Fruit fly (Drosophila melanogaster) whole organism, prepupa: Measurements from ENCODE around the gene mbm.
A peak's percentile ranks its signal among the peaks of the same experiment; 100 is the strongest.

Experiments
- CG10669 ChIP-seq: fragments of 200-800 bp; sonication (Bioruptor generic); optimal IDR thresholded peaks from 3 replicates; lab custom pipeline; 2018; ENCODE audit warnings: missing biosample characterization, mild to moderate bottlenecking, missing genetic modification characterization, moderate library complexity
- CG11762 ChIP-seq: fragments of 200-800 bp; sonication (Bioruptor generic); optimal IDR thresholded peaks from 3 replicates; lab custom pipeline; 2016; ENCODE audit warnings: missing biosample characterization, missing genetic modification characterization; ENCODE audit not compliant: insufficient read depth
- CG15336 ChIP-seq: fragments of 200-800 bp; sonication (Bioruptor generic); IDR thresholded peaks from 2 replicates; pipeline ENCODE4 v1.3.6; 2022; ENCODE audit warnings: missing biosample characterization, missing genetic modification characterization
- CG16779 ChIP-seq: fragments of 200-800 bp; sonication (Bioruptor generic); optimal IDR thresholded peaks from 3 replicates; lab custom pipeline; 2017; ENCODE audit warnings: missing biosample characterization, mild to moderate bottlenecking, missing genetic modification characterization
- CG3032 ChIP-seq: fragments of 200-800 bp; optimal IDR thresholded peaks from 2 replicates; lab custom pipeline; 2019; ENCODE audit warnings: missing biosample characterization, mild to moderate bottlenecking, missing genetic modification characterization, moderate library complexity
- CG31627 ChIP-seq: fragments of 200-800 bp; sonication (Bioruptor generic); optimal IDR thresholded peaks from 3 replicates; lab custom pipeline; 2016; ENCODE audit warnings: missing biosample characterization, missing genetic modification characterization
- CG32006 ChIP-seq: fragments of 200-800 bp; sonication (Bioruptor generic); optimal IDR thresholded peaks from 3 replicates; lab custom pipeline; 2017; ENCODE audit warnings: missing biosample characterization, mild to moderate bottlenecking, missing genetic modification characterization
- CG3919 ChIP-seq: fragments of 200-800 bp; sonication (Bioruptor generic); optimal IDR thresholded peaks from 3 replicates; lab custom pipeline; 2016; ENCODE audit warnings: missing biosample characterization, missing genetic modification characterization
- CG6163 ChIP-seq: fragments of 200-800 bp; sonication (Bioruptor generic); IDR thresholded peaks from 3 replicates; pipeline ENCODE4 v1.3.6; 2022; ENCODE audit warnings: missing biosample characterization, missing genetic modification characterization
- CG6792 ChIP-seq: fragments of 200-800 bp; sonication (Bioruptor generic); optimal IDR thresholded peaks from 3 replicates; lab custom pipeline; 2016; ENCODE audit warnings: missing biosample characterization, missing genetic modification characterization
- CG6854 ChIP-seq: fragments of 200-800 bp; sonication (Bioruptor generic); optimal IDR thresholded peaks from 2 replicates; lab custom pipeline; 2017; ENCODE audit warnings: missing biosample characterization, mild to moderate bottlenecking, missing genetic modification characterization
- CG7368 ChIP-seq: fragments of 200-800 bp; sonication (Bioruptor generic); optimal IDR thresholded peaks from 3 replicates; lab custom pipeline; 2016; ENCODE audit warnings: missing biosample characterization, missing genetic modification characterization
- CG8119 ChIP-seq: fragments of 200-800 bp; sonication (Bioruptor generic); IDR thresholded peaks from 3 replicates; pipeline ENCODE4 v1.3.6; 2022; ENCODE audit warnings: missing biosample characterization, missing genetic modification characterization
- CG8632 ChIP-seq: fragments of 200-800 bp; sonication (Bioruptor generic); optimal IDR thresholded peaks from 3 replicates; lab custom pipeline; 2016; ENCODE audit warnings: missing biosample characterization, missing genetic modification characterization
- Eip75B ChIP-seq: fragments of 200-800 bp; sonication (Bioruptor generic); optimal IDR thresholded peaks from 3 replicates; lab custom pipeline; 2016; ENCODE audit warnings: missing biosample characterization, missing genetic modification characterization
- Eip78C ChIP-seq: fragments of 200-800 bp; sonication (Bioruptor generic); peaks from one replicate; lab custom pipeline; 2016; ENCODE audit warnings: missing biosample characterization, missing genetic modification characterization
- Ets96B ChIP-seq: fragments of 200-800 bp; optimal IDR thresholded peaks from 2 replicates; lab custom pipeline; 2019; ENCODE audit warnings: missing biosample characterization, mild to moderate bottlenecking, missing genetic modification characterization, moderate library complexity
- Hr38 ChIP-seq: sonication (Bioruptor generic); optimal IDR thresholded peaks from 2 replicates; lab custom pipeline; 2016; ENCODE audit warnings: missing biosample characterization, missing genetic modification characterization
- Hr39 ChIP-seq: fragments of 200-800 bp; sonication (Bioruptor generic); optimal IDR thresholded peaks from 2 replicates; lab custom pipeline; 2016; ENCODE audit warnings: missing biosample characterization, missing genetic modification characterization
- Met ChIP-seq: fragments of 200-800 bp; sonication (Bioruptor generic); optimal IDR thresholded peaks from 3 replicates; lab custom pipeline; 2016; ENCODE audit warnings: missing biosample characterization, missing genetic modification characterization
- OdsH ChIP-seq: fragments of 200-800 bp; sonication (Bioruptor generic); optimal IDR thresholded peaks from 3 replicates; lab custom pipeline; 2016; ENCODE audit warnings: missing biosample characterization, missing genetic modification characterization
- Smox ChIP-seq: fragments of 200-800 bp; sonication (Bioruptor generic); optimal IDR thresholded peaks from 3 replicates; lab custom pipeline; 2016; ENCODE audit warnings: missing biosample characterization, missing genetic modification characterization
- Sox102F ChIP-seq: fragments of 200-800 bp; sonication (Bioruptor generic); optimal IDR thresholded peaks from 2 replicates; lab custom pipeline; 2016; ENCODE audit warnings: missing biosample characterization, mild to moderate bottlenecking, missing genetic modification characterization
- Sox14 ChIP-seq: fragments of 200-800 bp; sonication (Bioruptor generic); optimal IDR thresholded peaks from 3 replicates; lab custom pipeline; 2016; ENCODE audit warnings: missing biosample characterization, missing genetic modification characterization
- achi ChIP-seq: fragments of 200-800 bp; sonication (Bioruptor generic); optimal IDR thresholded peaks from 3 replicates; lab custom pipeline; 2016; ENCODE audit warnings: missing biosample characterization, missing genetic modification characterization
- acj6 ChIP-seq: fragments of 200-800 bp; sonication (Bioruptor generic); optimal IDR thresholded peaks from 3 replicates; lab custom pipeline; 2016; ENCODE audit warnings: missing biosample characterization, missing genetic modification characterization
- cyc ChIP-seq: fragments of 200-800 bp; sonication (Bioruptor generic); optimal IDR thresholded peaks from 3 replicates; lab custom pipeline; 2016; ENCODE audit warnings: missing biosample characterization, missing genetic modification characterization
- dsx ChIP-seq: fragments of 200-800 bp; optimal IDR thresholded peaks from 3 replicates; lab custom pipeline; 2019; ENCODE audit warnings: missing biosample characterization, mild to moderate bottlenecking, missing genetic modification characterization, moderate library complexity; ENCODE audit not compliant: poor library complexity, severe bottlenecking
- eg ChIP-seq: fragments of 200-800 bp; sonication (Bioruptor generic); IDR thresholded peaks from 3 replicates; pipeline ENCODE4 v1.3.6; 2022; ENCODE audit warnings: missing biosample characterization, missing genetic modification characterization
- esn ChIP-seq: fragments of 200-800 bp; sonication (Bioruptor generic); optimal IDR thresholded peaks from 2 replicates; lab custom pipeline; 2016; ENCODE audit warnings: missing biosample characterization, mild to moderate bottlenecking, missing genetic modification characterization, moderate library complexity
- fd59A ChIP-seq: fragments of 200-800 bp; sonication (Bioruptor generic); optimal IDR thresholded peaks from 2 replicates; lab custom pipeline; 2017; ENCODE audit warnings: missing biosample characterization, mild to moderate bottlenecking, missing genetic modification characterization, missing genetic modification reagents
- fd85E ChIP-seq: fragments of 200-800 bp; sonication (Bioruptor generic); optimal IDR thresholded peaks from 3 replicates; lab custom pipeline; 2016; ENCODE audit warnings: missing biosample characterization, missing genetic modification characterization
- fkh ChIP-seq: fragments of 200-800 bp; sonication (Bioruptor generic); optimal IDR thresholded peaks from 3 replicates; lab custom pipeline; 2017; ENCODE audit warnings: missing biosample characterization, mild to moderate bottlenecking, missing genetic modification characterization, moderate library complexity
- lz ChIP-seq: fragments of 200-800 bp; sonication (Bioruptor generic); optimal IDR thresholded peaks from 3 replicates; lab custom pipeline; 2016; ENCODE audit warnings: missing biosample characterization, missing genetic modification characterization
- pdm3 ChIP-seq: fragments of 200-800 bp; sonication (Bioruptor generic); optimal IDR thresholded peaks from 3 replicates; lab custom pipeline; 2016; ENCODE audit warnings: missing biosample characterization, missing genetic modification characterization
- salr ChIP-seq, 2 experiments: fragments of 200-800 bp; sonication (Bioruptor generic); optimal IDR thresholded peaks; 3 replicates each; lab custom pipeline; 2016 to 2018; ENCODE audit warnings: missing biosample characterization in 2 of 2, missing genetic modification characterization in 2 of 2, mild to moderate bottlenecking in 1 of 2
- spab ChIP-seq: fragments of 200-800 bp; sonication (Bioruptor generic); optimal IDR thresholded peaks from 2 replicates; lab custom pipeline; 2017; ENCODE audit warnings: missing biosample characterization, mild to moderate bottlenecking, missing genetic modification characterization, missing genetic modification reagents
- vri ChIP-seq: fragments of 200-800 bp; sonication (Bioruptor generic); optimal IDR thresholded peaks from 3 replicates; lab custom pipeline; 2016; ENCODE audit warnings: missing biosample characterization, mild to moderate bottlenecking, missing genetic modification characterization

The mbm gene

DNA sequence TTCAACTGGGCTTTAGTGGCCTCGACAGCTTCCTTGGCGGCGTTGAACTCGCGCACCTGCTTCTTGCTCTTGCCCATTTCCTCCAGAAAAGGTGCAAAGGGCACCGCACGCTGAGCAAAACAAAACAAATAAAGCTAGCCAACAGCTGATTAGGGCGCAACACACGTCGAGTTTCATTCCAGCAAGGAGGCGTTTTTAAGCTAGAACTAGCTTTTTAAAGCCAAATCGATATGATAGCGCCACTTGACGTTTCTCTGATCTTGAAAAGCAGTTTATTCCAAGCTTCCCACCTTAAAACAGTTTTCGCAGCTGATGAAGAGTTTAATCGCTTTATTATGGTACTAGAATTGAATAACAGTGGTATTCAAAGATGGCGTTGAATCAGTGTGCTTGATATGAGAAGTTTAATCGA, 9.6 kb upstream of the mbm start, which contains the start of gene CG11601 (continued):
- peak; percentile 61 for TF ChIP-seq esn (GFP tag; lab: Kevin White, UChicago)

DNA sequence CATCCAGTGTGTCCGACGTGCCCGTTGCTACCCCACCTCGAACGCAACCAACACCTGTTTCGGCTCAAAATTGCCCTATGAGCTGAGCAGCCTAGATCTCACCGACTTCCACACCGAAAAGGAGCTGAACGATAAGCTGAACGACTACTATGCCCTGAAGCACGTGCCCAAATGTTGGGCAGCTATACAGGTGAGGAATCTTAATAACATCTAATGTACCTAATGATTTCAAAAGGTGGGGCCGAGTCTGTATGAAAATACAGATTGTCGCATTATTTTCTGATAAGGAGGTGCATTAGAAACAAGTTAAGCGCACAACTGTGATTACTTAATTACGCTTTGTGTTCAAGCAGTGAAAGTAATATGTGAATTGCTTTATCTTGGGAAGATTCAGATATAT, 4.6 kb upstream of the mbm start, which contains the start of gene CG17078:
CG17078 (minus strand) TSS at position 101 of the 400 bp plus-strand sequence.
- TF ChIP-seq Hr39 (GFP tag; lab: Kevin White, UChicago): no peak
- no peak for TF ChIP-seq spab (GFP tag; lab: Kevin White, UChicago)
- TF ChIP-seq Met: no peak
- no peak for TF ChIP-seq CG11762 (GFP tag; lab: Kevin White, UChicago)
- TF ChIP-seq Eip75B (GFP tag; lab: Kevin White, UChicago): no peak
- no peak for TF ChIP-seq fd85E

DNA sequence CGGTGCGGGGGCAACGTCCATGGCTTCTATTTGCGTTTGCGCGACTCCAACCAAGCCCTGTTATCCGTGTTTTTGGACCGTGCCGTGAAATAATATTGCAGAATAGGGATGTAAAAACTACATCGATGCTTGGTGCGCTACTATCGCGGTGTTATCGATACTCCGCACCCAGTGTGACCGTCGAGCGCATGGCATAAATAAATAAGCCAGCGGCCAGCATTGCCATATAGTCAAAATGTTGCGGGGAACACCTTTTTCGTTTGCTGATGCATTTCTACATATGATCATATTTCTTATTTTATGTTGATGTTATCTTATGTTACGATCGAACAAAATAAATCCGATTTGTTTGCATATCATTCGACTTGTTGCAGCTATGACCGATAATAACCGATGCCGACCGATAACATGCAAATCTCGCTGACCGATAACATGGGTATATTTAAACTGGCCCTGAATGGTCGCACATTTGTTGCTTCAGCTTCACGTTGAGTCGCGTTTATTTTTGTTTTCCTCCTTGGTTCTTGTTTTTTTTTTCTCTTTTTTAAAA, 3.7 kb upstream of the mbm start, which contains the start of gene smo:
smo (plus strand) TSS at position 461 of the 550 bp plus-strand sequence.
- TF ChIP-seq fkh (GFP tag; lab: Kevin White, UChicago) (peak; percentile 95), CG31627 (GFP tag; lab: Kevin White, UChicago) (peak; percentile 47), CG6163 (GFP tag; lab: Robert Waterston, UW) (no peak), CG6792 (no peak), CG16779 (no peak), esn (GFP tag; lab: Kevin White, UChicago) (peak; percentile 35), achi (GFP tag; lab: Kevin White, UChicago) (no peak), lz (GFP tag; lab: Kevin White, UChicago) (peak; percentile 10), cyc (GFP tag; lab: Kevin White, UChicago) (peak; percentile 22)
- TF ChIP-seq, all 60 proteins: peak for 5

DNA sequence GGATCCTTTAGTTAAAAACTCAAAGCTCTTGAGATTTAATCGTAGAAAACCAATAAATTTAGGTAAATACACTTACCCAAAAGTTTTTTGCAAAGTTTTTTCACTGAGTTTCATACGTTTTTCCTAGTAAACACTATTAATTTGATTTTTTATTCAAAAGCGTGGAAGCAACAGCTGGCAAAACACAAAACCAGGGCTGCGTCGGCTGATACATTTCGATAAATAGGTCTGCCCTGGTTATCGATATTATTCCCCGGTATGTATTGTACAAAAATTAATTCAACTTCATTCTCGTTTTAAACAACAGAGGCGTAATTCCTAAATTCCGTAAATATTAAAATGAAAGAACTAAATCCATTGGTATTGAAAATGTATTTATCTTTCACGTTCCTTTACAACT, 2.0 kb downstream of the mbm start, which contains the start of gene Dus1:
Dus1 (minus strand) TSS at position 192 of the 400 bp plus-strand sequence.
- peak; percentile 40 for TF ChIP-seq Eip78C (GFP tag; lab: Kevin White, UChicago)
- TF ChIP-seq OdsH: no peak

DNA sequence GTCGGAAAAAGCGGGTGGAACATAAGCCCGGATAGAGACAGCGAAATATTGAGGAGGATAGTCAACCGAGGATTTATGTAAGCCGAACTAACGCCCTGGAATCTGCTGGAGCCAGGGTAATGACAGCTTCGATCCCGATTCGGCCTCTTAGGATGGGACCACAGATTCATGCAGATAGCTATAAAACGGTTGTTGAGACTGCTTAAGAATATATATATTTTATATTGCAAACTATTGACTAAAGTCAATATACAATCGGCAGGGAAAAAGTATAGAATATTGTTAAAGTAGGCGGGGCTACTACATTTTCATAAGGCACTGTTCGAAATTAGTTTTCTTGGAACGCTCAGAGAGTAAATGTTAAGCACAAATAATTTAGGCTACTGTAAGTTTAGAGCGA, 4.7 kb downstream of the mbm start, which contains the start of gene CG3345:
CG3345 (plus strand) TSS at position 301 of the 400 bp plus-strand sequence.
- TF ChIP-seq CG16779: no peak
- TF ChIP-seq acj6 (GFP tag; lab: Kevin White, UChicago): no peak
- TF ChIP-seq vri (GFP tag; lab: Kevin White, UChicago): no peak
- TF ChIP-seq salr (GFP tag; optimal IDR thresholded peaks at IDR 0.05; lab: Kevin White, UChicago): no peak
- TF ChIP-seq Met: no peak
- TF ChIP-seq lz (GFP tag; lab: Kevin White, UChicago): no peak
- TF ChIP-seq CG7368 (GFP tag; lab: Kevin White, UChicago): no peak
- no peak for TF ChIP-seq CG3032 (tag; lab: Kevin White, UChicago)
- no peak for TF ChIP-seq CG10669 (GFP tag; lab: Kevin White, UChicago)
- no peak for TF ChIP-seq Sox14 (GFP tag; lab: Kevin White, UChicago)
- TF ChIP-seq Ets96B (tag; lab: Kevin White, UChicago): no peak
- no peak for TF ChIP-seq Eip78C (GFP tag; lab: Kevin White, UChicago)
- TF ChIP-seq CG32006 (GFP tag; lab: Kevin White, UChicago): no peak

DNA sequence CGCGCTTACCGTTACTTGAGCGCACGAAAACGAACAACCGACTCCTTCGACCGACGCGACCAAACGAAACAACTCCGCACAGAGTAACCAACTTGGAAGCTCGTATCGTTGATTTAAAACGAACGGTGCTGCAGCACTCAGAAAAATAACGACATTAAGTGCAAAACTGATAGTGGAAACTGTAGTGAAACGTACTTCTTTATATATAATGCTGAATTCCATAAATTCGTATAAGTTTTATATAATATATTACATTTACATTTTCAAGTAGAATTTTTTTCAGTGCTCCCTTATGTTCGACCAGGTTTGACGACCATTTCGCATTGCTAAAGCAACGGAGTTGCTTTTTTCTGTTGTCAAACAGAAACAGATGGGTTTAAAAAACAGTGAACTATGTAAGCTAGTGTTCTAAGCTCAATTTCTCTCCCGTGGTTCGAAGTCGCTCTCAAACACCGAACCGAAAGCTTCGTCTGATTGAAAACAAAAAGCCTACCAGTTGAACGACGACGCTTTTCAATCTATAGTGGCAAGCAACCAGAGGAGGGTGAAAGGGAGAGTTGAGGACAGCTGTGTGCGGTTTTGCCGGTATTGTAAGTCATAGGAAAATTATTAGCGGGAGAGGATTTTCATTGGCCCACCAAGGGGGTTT, 6.0 kb downstream of the mbm start, which contains the start of gene CG17075:
CG17075 (minus strand) TSS at position 65 of the 649 bp plus-strand sequence.
- peak; percentile 58 to 83 for TF ChIP-seq salr (GFP tag; optimal IDR thresholded peaks at IDR 0.05; lab: Kevin White, UChicago)
- TF ChIP-seq acj6 (GFP tag; lab: Kevin White, UChicago): peak; percentile 86
- peak; percentile 97 for TF ChIP-seq eg (GFP tag; lab: Robert Waterston, UW)
- no peak for TF ChIP-seq pdm3
- peak; percentile 90 for TF ChIP-seq Eip75B (GFP tag; lab: Kevin White, UChicago)
- TF ChIP-seq CG8119 (GFP tag; lab: Robert Waterston, UW): peak; percentile 97
- peak; percentile 67 for TF ChIP-seq fkh (GFP tag; lab: Kevin White, UChicago)
- no peak for TF ChIP-seq Hr38 (GFP tag; lab: Kevin White, UChicago)
- no peak for TF ChIP-seq vri (GFP tag; lab: Kevin White, UChicago)
- no peak for TF ChIP-seq Smox (GFP tag; lab: Kevin White, UChicago)
- no peak for TF ChIP-seq Sox102F
- TF ChIP-seq dsx (GFP tag; lab: Kevin White, UChicago): peak; percentile 78
- peak; percentile 98 for TF ChIP-seq CG15336 (GFP tag; lab: Robert Waterston, UW)
- TF ChIP-seq CG3919: peak; percentile 90
- peak; percentile 78 for TF ChIP-seq CG8632 (GFP tag; lab: Kevin White, UChicago)
- TF ChIP-seq lz (GFP tag; lab: Kevin White, UChicago): peak; percentile 75
- peak; percentile 32 for TF ChIP-seq fd85E
- TF ChIP-seq CG6854: no peak
- TF ChIP-seq CG6163 (GFP tag; lab: Robert Waterston, UW): peak; percentile 96
- peak; percentile 72 for TF ChIP-seq fd59A (GFP tag; lab: Kevin White, UChicago)
- TF ChIP-seq Ets96B (tag; lab: Kevin White, UChicago): peak; percentile 87
